Fruit fly (Drosophila melanogaster) whole organism, adult: ENCODE data around the gene RpS3.

ENCODE experiments used
- CG11617 ChIP-seq: fragments of 200-800 bp; sonication (Bioruptor generic); optimal IDR thresholded peaks from 2 replicates; lab custom pipeline; 2017; ENCODE audit warnings: mild to moderate bottlenecking, missing biosample characterization, missing genetic modification reagents, missing genetic modification characterization
- CG12768 ChIP-seq: fragments of 200-800 bp; sonication (Bioruptor generic); optimal IDR thresholded peaks from 2 replicates; lab custom pipeline; 2017; ENCODE audit warnings: missing biosample characterization, missing genetic modification characterization, mild to moderate bottlenecking, moderate library complexity, missing genetic modification reagents
- CG14711 ChIP-seq: fragments of 200-800 bp; sonication (Bioruptor generic); optimal IDR thresholded peaks from 2 replicates; lab custom pipeline; 2018; ENCODE audit warnings: missing biosample characterization, mild to moderate bottlenecking, missing genetic modification characterization, moderate library complexity
- CG1620 ChIP-seq: fragments of 200-800 bp; sonication (Bioruptor generic); optimal IDR thresholded peaks from 2 replicates; lab custom pipeline; 2016; ENCODE audit warnings: missing biosample characterization, missing genetic modification characterization
- CG33017 ChIP-seq: fragments of 200-800 bp; sonication (Bioruptor generic); optimal IDR thresholded peaks from 2 replicates; lab custom pipeline; 2018; ENCODE audit warnings: missing biosample characterization, mild to moderate bottlenecking, missing genetic modification characterization, moderate library complexity
- CG5204 ChIP-seq: fragments of 200-800 bp; sonication (Bioruptor generic); optimal IDR thresholded peaks from 2 replicates; lab custom pipeline; 2016; ENCODE audit warnings: missing biosample characterization, missing genetic modification characterization
- CG7045 ChIP-seq: fragments of 200-800 bp; sonication (Bioruptor generic); optimal IDR thresholded peaks from 2 replicates; lab custom pipeline; 2017; ENCODE audit warnings: missing biosample characterization, mild to moderate bottlenecking, missing genetic modification characterization
- CG7101 ChIP-seq: fragments of 200-800 bp; sonication (Bioruptor generic); optimal IDR thresholded peaks from 2 replicates; lab custom pipeline; 2018; ENCODE audit warnings: missing biosample characterization, mild to moderate bottlenecking, missing genetic modification characterization, moderate library complexity
- Clk ChIP-seq: fragments of 200-800 bp; sonication (Bioruptor generic); optimal IDR thresholded peaks from 2 replicates; lab custom pipeline; 2017; ENCODE audit warnings: missing biosample characterization, missing genetic modification characterization
- Crg-1 ChIP-seq: fragments of 200-800 bp; sonication (Bioruptor generic); optimal IDR thresholded peaks from 2 replicates; lab custom pipeline; 2016; ENCODE audit warnings: missing biosample characterization, missing genetic modification characterization
- Hr96 ChIP-seq: fragments of 200-800 bp; sonication (Bioruptor generic); optimal IDR thresholded peaks from 2 replicates; lab custom pipeline; 2016; ENCODE audit warnings: missing biosample characterization, missing genetic modification characterization
- Mnt ChIP-seq: fragments of 200-800 bp; sonication (Bioruptor generic); optimal IDR thresholded peaks from 2 replicates; lab custom pipeline; 2016; ENCODE audit warnings: missing biosample characterization, mild to moderate bottlenecking, missing genetic modification characterization
- bab1 ChIP-seq: fragments of 200-800 bp; sonication (Bioruptor generic); optimal IDR thresholded peaks from 3 replicates; lab custom pipeline; 2019; ENCODE audit warnings: missing biosample characterization, mild to moderate bottlenecking, missing genetic modification characterization, moderate library complexity
- cic ChIP-seq: fragments of 200-800 bp; sonication (Bioruptor generic); optimal IDR thresholded peaks from 2 replicates; lab custom pipeline; 2017; ENCODE audit warnings: missing biosample characterization, mild to moderate bottlenecking, missing genetic modification characterization, moderate library complexity
- cnc ChIP-seq, 2 experiments: fragments of >200 bp; optimal IDR thresholded peaks; 2 replicates each; lab custom pipeline; 2017
- kay ChIP-seq: fragments of 200-800 bp; sonication (Bioruptor generic); peaks from one replicate; lab custom pipeline; 2016; ENCODE audit warnings: missing biosample characterization, missing genetic modification characterization, borderline replicate concordance
- ovo ChIP-seq: fragments of 200-800 bp; sonication (Bioruptor generic); optimal IDR thresholded peaks from 2 replicates; lab custom pipeline; 2016; ENCODE audit warnings: missing biosample characterization, missing genetic modification characterization
- pad ChIP-seq: fragments of 200-800 bp; sonication (Bioruptor generic); optimal IDR thresholded peaks from 3 replicates; lab custom pipeline; 2017; ENCODE audit warnings: missing biosample characterization, missing genetic modification characterization, mild to moderate bottlenecking, moderate library complexity, missing genetic modification reagents
- tj ChIP-seq: fragments of 200-800 bp; sonication (Bioruptor generic); optimal IDR thresholded peaks from 3 replicates; lab custom pipeline; 2017; ENCODE audit warnings: missing biosample characterization, mild to moderate bottlenecking, missing genetic modification characterization, moderate library complexity
- toe ChIP-seq: fragments of 200-800 bp; sonication (Bioruptor generic); optimal IDR thresholded peaks from 2 replicates; lab custom pipeline; 2016; ENCODE audit warnings: missing biosample characterization, missing genetic modification characterization

The RpS3 gene

DNA sequence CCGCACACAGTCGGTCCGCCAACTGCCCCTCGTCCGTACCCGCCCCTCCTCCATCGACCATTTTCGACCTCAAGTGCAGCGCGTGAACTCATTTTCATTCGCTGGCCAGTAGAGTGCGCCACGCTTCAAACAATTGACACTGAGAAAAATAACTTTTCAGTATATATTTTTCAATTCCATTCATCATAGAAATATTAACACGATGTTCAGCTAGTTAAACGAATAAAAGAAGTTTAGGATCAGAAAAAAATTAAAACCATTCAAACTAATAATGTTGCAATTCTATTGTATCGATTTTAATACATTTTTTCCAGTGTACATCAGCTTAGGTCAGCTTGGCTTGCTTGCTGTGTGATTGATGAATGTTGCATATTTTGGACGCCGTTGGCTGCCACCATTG, 28.3 kb downstream of the RpS3 start:
- TF ChIP-seq CG5204 (GFP tag; lab: Kevin White, UChicago) (no peak), toe (no peak), CG7101 (tag; lab: Kevin White, UChicago) (no peak), pad (no peak), CG11617 (no peak), CG7045 (GFP tag; lab: Kevin White, UChicago) (no peak), kay (GFP tag; lab: Kevin White, UChicago) (no peak), tj (GFP tag; lab: Kevin White, UChicago) (no peak), cnc (optimal IDR thresholded peaks at IDR 0.05; lab: Kevin White, UChicago) (no peak)

DNA sequence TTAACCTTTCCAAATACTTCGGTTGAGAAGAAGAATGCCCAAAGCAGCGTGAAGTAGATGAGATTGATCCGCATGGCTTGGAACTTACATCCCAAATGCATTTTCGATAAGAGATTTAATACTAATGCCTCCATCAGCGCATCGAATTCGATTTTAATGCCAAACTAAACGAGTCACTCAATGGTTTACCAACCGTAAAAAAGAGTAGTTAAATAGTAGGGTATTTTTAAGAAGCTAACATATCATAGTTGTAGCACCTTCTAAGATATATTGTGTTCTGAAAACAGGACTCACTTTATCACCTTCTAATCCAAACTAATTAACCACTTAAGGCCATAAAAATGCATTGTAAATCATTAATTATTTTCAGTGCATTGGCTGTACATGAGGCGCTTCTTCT, 30.2 kb downstream of the RpS3 start, which contains the start of gene CG31515:
Gene CG31515, minus strand, starts transcription at position 101 of the 400 bp plus-strand sequence.
- TF ChIP-seq CG12768 (GFP tag; lab: Kevin White, UChicago): no peak
- no peak for TF ChIP-seq cic (GFP tag; lab: Kevin White, UChicago)
- no peak for TF ChIP-seq Crg-1 (GFP tag; lab: Kevin White, UChicago)
- TF ChIP-seq kay (GFP tag; lab: Kevin White, UChicago): no peak
- no peak for TF ChIP-seq Mnt (GFP tag; lab: Kevin White, UChicago)

DNA sequence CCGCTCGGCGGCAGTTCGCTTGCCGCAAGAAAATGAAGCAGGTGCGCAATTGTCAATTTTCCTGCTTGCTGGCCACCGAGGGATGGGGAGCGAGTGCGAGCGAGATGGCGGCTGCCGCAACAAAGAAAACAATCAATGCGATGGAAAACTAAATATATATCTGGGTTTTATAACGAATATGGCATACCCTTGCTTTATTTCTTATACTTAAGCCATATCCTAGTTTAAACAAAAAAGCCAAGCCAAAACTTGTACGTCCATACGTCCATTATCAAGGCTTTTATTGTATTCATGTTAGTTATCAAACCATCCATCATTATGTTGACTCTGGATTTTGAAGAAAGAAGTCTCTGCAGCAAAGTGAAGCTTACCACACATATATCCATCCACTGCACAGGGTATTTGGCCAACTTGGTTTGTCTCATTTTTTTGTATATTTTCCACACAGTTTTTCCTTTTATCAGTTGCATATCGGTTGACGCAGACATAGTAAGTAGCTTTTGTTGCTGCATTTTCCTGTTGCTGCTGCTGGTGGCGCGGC, 32.2 kb downstream of the RpS3 start:
- no peak for TF ChIP-seq Clk (GFP tag; lab: Kevin White, UChicago)
- no peak for TF ChIP-seq CG33017 (tag; lab: Kevin White, UChicago)
- TF ChIP-seq tj (GFP tag; lab: Kevin White, UChicago): no peak
- no peak for TF ChIP-seq Crg-1 (GFP tag; lab: Kevin White, UChicago)
- TF ChIP-seq Hr96: no peak
- TF ChIP-seq CG14711: no peak
- no peak for TF ChIP-seq cnc (optimal IDR thresholded peaks at IDR 0.05; lab: Kevin White, UChicago)
- no peak for TF ChIP-seq CG7101 (tag; lab: Kevin White, UChicago)
- no peak for TF ChIP-seq Mnt (GFP tag; lab: Kevin White, UChicago)
- TF ChIP-seq bab1 (GFP tag; lab: Kevin White, UChicago): no peak
- no peak for TF ChIP-seq pad
- TF ChIP-seq CG12768 (GFP tag; lab: Kevin White, UChicago): no peak
- no peak for TF ChIP-seq CG5204 (GFP tag; lab: Kevin White, UChicago)
- no peak for TF ChIP-seq toe
- no peak for TF ChIP-seq kay (GFP tag; lab: Kevin White, UChicago)
- TF ChIP-seq CG1620 (GFP tag; lab: Kevin White, UChicago): no peak

DNA sequence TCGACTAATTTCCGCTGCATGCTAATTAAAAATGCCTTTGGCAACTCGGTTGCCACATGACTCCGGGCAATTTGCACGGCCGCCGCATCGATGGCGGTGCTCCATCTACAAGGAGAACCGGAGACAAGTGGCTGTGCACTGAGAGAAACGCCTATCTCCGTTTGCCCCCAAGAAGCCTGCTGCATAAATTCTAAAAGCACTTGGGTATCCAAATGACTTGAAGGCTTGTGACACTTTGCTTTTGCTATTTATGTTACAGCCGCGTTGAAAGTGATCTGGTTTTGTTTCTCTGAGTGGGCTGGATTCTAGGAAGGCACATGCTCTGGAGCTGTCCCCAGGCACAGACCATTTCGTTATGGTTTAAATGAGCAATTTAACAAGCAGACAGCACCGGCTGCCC, 33.6 kb downstream of the RpS3 start:
- TF ChIP-seq tj (GFP tag; lab: Kevin White, UChicago) (no peak), CG33017 (tag; lab: Kevin White, UChicago) (no peak), CG5204 (GFP tag; lab: Kevin White, UChicago) (no peak), CG7045 (GFP tag; lab: Kevin White, UChicago) (no peak), kay (GFP tag; lab: Kevin White, UChicago) (no peak), Mnt (GFP tag; lab: Kevin White, UChicago) (no peak), CG11617 (no peak), ovo (GFP tag; lab: Kevin White, UChicago) (no peak), cic (GFP tag; lab: Kevin White, UChicago) (no peak), Hr96 (no peak), CG14711 (no peak), Clk (GFP tag; lab: Kevin White, UChicago) (no peak), CG12768 (GFP tag; lab: Kevin White, UChicago) (no peak), Crg-1 (GFP tag; lab: Kevin White, UChicago) (no peak), toe (no peak), cnc (optimal IDR thresholded peaks at IDR 0.05; lab: Kevin White, UChicago) (no peak), pad (no peak)

DNA sequence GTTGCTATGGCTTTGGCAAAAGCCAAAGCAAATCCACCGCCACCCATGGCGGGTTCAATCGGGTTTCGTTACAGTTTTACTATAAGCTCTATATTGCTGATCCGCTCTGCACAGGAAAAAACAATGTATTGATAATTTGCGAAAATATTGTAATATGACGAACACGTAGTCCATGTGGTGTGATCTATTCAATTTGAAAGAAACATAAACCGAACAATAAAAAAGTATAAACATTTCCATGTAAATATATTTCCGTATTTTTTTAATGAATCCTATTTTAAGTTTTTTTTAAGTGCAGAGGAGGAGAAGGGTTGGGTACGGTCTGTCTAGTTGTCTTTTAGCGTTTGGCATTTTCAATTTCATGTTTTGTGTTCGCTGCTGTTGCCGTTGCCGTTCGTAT, 34.9 kb downstream of the RpS3 start:
- no peak for TF ChIP-seq CG11617
- no peak for TF ChIP-seq cnc (optimal IDR thresholded peaks at IDR 0.05; lab: Kevin White, UChicago)
- no peak for TF ChIP-seq CG12768 (GFP tag; lab: Kevin White, UChicago)
- TF ChIP-seq cic (GFP tag; lab: Kevin White, UChicago): no peak
- TF ChIP-seq CG14711: no peak
- no peak for TF ChIP-seq kay (GFP tag; lab: Kevin White, UChicago)

DNA sequence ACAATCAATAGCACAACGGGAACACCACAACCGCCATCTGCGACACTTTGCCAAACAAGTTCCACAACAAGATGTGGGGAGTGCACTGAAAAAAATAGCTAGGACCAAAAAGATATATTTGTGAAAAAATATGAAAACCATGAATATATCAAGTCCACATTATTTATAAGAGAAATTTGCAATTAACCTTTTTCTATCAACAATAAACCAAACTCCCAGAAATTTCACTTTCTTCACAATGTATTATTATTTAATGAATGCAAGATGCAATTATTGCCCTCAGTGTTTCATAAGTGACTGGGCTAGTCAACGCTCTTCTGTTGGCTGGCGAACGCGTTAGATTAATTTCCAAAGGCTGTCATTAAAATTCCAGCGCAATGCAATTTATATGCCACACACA, 37.1 kb downstream of the RpS3 start:
- TF ChIP-seq CG14711: no peak
- no peak for TF ChIP-seq toe
- no peak for TF ChIP-seq Hr96
- no peak for TF ChIP-seq CG7101 (tag; lab: Kevin White, UChicago)
- no peak for TF ChIP-seq ovo (GFP tag; lab: Kevin White, UChicago)
- no peak for TF ChIP-seq cnc (optimal IDR thresholded peaks at IDR 0.05; lab: Kevin White, UChicago)
- no peak for TF ChIP-seq CG1620 (GFP tag; lab: Kevin White, UChicago)
- no peak for TF ChIP-seq tj (GFP tag; lab: Kevin White, UChicago)
- no peak for TF ChIP-seq CG7045 (GFP tag; lab: Kevin White, UChicago)
- TF ChIP-seq CG11617: no peak
- no peak for TF ChIP-seq CG33017 (tag; lab: Kevin White, UChicago)
- no peak for TF ChIP-seq CG5204 (GFP tag; lab: Kevin White, UChicago)
- TF ChIP-seq kay (GFP tag; lab: Kevin White, UChicago): no peak
- no peak for TF ChIP-seq cic (GFP tag; lab: Kevin White, UChicago)
- no peak for TF ChIP-seq Clk (GFP tag; lab: Kevin White, UChicago)
- TF ChIP-seq pad: no peak
- TF ChIP-seq bab1 (GFP tag; lab: Kevin White, UChicago): no peak
